Worm (Caenorhabditis elegans): ENCODE results near the gene rmd-3.

The rmd-3 gene

ce11 chrII:11312223-11312622 is 27.2 kb downstream of the rmd-3 start, which contains the start of gene T24F1.7:
Gene T24F1.7 (plus strand): TSS chrII:11312523.
- TF ChIP-seq ahr-1 (tag; optimal IDR thresholded peaks at IDR 0.05) (no peak), unc-86 (tag; optimal IDR thresholded peaks at IDR 0.05) (no peak), hlh-15 (tag; optimal IDR thresholded peaks at IDR 0.05) (no peak), elt-2 (tag; optimal IDR thresholded peaks at IDR 0.05) (no peak), pax-1 (tag; optimal IDR thresholded peaks at IDR 0.05) (no peak), ama-1 (optimal IDR thresholded peaks at IDR 0.05) (no peak), pag-3 (tag; optimal IDR thresholded peaks at IDR 0.05; ENCODE audit: borderline replicate concordance) (no peak)

- no peak for TF ChIP-seq zip-5 (tag; optimal IDR thresholded peaks at IDR 0.05)
- TF ChIP-seq eyg-1 (tag; optimal IDR thresholded peaks at IDR 0.05), result no peak
- TF ChIP-seq ets-4 (tag; optimal IDR thresholded peaks at IDR 0.05), result no peak
- no peak for TF ChIP-seq ceh-14 (tag; optimal IDR thresholded peaks at IDR 0.05)
- no peak for TF ChIP-seq T23F11.4 (GFP tag; optimal IDR thresholded peaks at IDR 0.05)
- TF ChIP-seq hlh-13 (GFP tag; optimal IDR thresholded peaks at IDR 0.05), result no peak
- TF ChIP-seq fkh-10 (GFP tag; optimal IDR thresholded peaks at IDR 0.05), result no peak
- TF ChIP-seq K09A11.1 (tag; optimal IDR thresholded peaks at IDR 0.05; ENCODE audit: insufficient read depth), result no peak
- no peak for TF ChIP-seq hlh-15 (tag; optimal IDR thresholded peaks at IDR 0.05)
- TF ChIP-seq C38D4.7 (GFP tag; optimal IDR thresholded peaks at IDR 0.05), result no peak
- TF ChIP-seq nhr-11 (tag; optimal IDR thresholded peaks at IDR 0.05), result no peak
- TF ChIP-seq unc-55 (GFP tag; optimal IDR thresholded peaks at IDR 0.05), result no peak
- no peak for TF ChIP-seq pha-4 (tag; optimal IDR thresholded peaks at IDR 0.05)
- no peak for TF ChIP-seq ztf-16 (tag; optimal IDR thresholded peaks at IDR 0.05)
- no peak for TF ChIP-seq lim-6 (tag; optimal IDR thresholded peaks at IDR 0.05)
- TF ChIP-seq npax-4 (tag; optimal IDR thresholded peaks at IDR 0.05), result no peak
Observed at ce11 chrII:11307953-11308352, 31.5 kb downstream of the rmd-3 start.

DNA sequence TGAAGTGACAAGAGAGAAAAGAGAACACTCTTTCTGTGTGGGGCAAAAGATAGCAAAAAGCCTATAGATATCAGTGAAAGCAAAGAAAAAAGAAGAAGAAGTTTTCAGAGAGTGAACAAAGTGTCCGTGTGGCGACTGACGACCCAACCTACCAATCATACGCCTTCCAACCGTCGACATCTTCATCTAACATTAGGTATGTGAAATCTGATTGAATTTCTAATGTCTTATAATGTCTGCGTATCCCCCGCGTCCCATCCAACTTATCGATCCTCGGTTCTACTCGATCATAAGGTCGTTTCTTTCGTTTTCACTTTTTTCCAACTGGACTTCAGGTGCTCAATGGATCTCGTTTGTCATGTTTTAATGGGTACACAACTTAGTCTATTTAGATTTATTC is 32.1 kb downstream of the rmd-3 start:
- TF ChIP-seq sox-4 (tag; optimal IDR thresholded peaks at IDR 0.05), result no peak
- no peak for TF ChIP-seq ceh-31 (tag; optimal IDR thresholded peaks at IDR 0.05)
- no peak for TF ChIP-seq fax-1 (tag; optimal IDR thresholded peaks at IDR 0.05)
- TF ChIP-seq nhr-232 (tag; optimal IDR thresholded peaks at IDR 0.05), result no peak
- no peak for TF ChIP-seq pax-1 (tag; optimal IDR thresholded peaks at IDR 0.05)
- TF ChIP-seq Y22D7AL.16 (tag; optimal IDR thresholded peaks at IDR 0.05), result no peak
- no peak for TF ChIP-seq elt-2 (tag; optimal IDR thresholded peaks at IDR 0.05)

DNA sequence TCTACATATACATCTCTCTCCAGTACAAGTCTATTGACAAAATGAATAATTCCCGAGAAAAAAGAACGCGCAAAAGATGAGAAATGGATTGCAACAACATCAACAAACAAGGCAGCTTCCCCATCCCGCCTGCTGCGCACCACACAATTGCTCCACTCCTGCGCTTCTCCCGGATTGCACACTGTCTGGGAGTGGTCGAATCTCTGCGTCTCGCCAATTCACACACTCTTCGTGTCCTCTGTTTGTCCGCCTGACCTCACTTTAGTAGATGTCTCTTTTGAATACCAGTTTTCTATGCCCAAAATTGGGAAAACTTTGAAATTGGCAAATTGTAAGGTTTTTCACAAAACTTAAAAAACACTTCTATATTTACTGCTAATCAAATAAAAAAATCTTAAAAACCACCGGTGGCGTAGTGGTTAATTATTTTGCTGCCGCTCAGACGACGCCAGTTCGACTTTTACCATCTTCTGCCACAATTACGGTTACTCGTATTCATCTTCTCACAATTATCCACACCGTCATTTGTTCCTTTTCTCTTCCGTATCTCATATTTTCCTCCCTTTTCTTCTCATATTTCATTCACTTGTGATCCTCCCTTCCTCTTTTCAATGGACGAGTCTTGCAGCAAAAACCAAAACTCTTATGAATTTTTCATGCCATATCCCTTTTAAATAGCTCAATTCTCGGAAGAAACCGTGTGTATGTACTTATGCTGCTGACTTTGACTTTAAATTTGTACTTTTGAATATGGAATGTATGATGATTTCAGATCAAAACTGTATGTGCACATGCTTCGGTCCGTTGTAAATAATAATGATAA is 33.6 kb downstream of the rmd-3 start, which contains the start of gene rsf-1:
Gene rsf-1, plus strand, starts transcription at position 773 of the 823 bp plus-strand sequence.
- TF ChIP-seq tbx-7 (tag; optimal IDR thresholded peaks at IDR 0.05), result no peak
- TF ChIP-seq unc-3 (GFP tag; conservative IDR thresholded peaks at IDR 0.05), result no peak
- TF ChIP-seq unc-3 (tag; optimal IDR thresholded peaks at IDR 0.05), result no peak
- peak; percentile 37 for TF ChIP-seq tbx-2 (tag; optimal IDR thresholded peaks at IDR 0.05)
- no peak for TF ChIP-seq eyg-1 (tag; optimal IDR thresholded peaks at IDR 0.05)
- TF ChIP-seq hlh-8 (tag; optimal IDR thresholded peaks at IDR 0.05), result no peak
- TF ChIP-seq ceh-22 (tag; optimal IDR thresholded peaks at IDR 0.05), result no peak
- TF ChIP-seq che-1 (tag; optimal IDR thresholded peaks at IDR 0.05), result no peak
- TF ChIP-seq pros-1 (tag; optimal IDR thresholded peaks at IDR 0.05), result no peak
- no peak for TF ChIP-seq Y22D7AL.16 (tag; optimal IDR thresholded peaks at IDR 0.05)
- no peak for TF ChIP-seq sox-4 (tag; optimal IDR thresholded peaks at IDR 0.05)
- no peak for TF ChIP-seq ceh-6 (GFP tag; optimal IDR thresholded peaks at IDR 0.05)
- TF ChIP-seq hlh-15 (tag; optimal IDR thresholded peaks at IDR 0.05), result no peak
- no peak for TF ChIP-seq ref-2 (tag; optimal IDR thresholded peaks at IDR 0.05)
- TF ChIP-seq nfya-1 (tag; optimal IDR thresholded peaks at IDR 0.05), result peak; percentile 35
- TF ChIP-seq sdc-2 (tag; optimal IDR thresholded peaks at IDR 0.05), result no peak
- TF ChIP-seq syd-9 (tag; optimal IDR thresholded peaks at IDR 0.05), result no peak
- no peak for TF ChIP-seq ceh-24 (tag; optimal IDR thresholded peaks at IDR 0.05)
- TF ChIP-seq ahr-1 (tag; optimal IDR thresholded peaks at IDR 0.05), result no peak
- TF ChIP-seq mec-3 (tag; optimal IDR thresholded peaks at IDR 0.05; ENCODE audit: borderline replicate concordance), result no peak
- TF ChIP-seq ceh-14 (tag; optimal IDR thresholded peaks at IDR 0.05), result no peak
- TF ChIP-seq npax-4 (tag; optimal IDR thresholded peaks at IDR 0.05), result no peak
- peak; percentile 7 for TF ChIP-seq hlh-30 (tag; optimal IDR thresholded peaks at IDR 0.05; ENCODE audit: insufficient read depth)
- no peak for TF ChIP-seq elt-2 (tag; optimal IDR thresholded peaks at IDR 0.05)
- no peak for TF ChIP-seq pag-3 (tag; optimal IDR thresholded peaks at IDR 0.05; ENCODE audit: borderline replicate concordance)
- TF ChIP-seq ceh-34 (tag; optimal IDR thresholded peaks at IDR 0.05), result peak; percentile 52
- peak; percentile 21 for TF ChIP-seq ceh-18 (tag; optimal IDR thresholded peaks at IDR 0.05)
- TF ChIP-seq unc-55 (GFP tag; optimal IDR thresholded peaks at IDR 0.05), result no peak
- no peak for TF ChIP-seq pqm-1 (tag; optimal IDR thresholded peaks at IDR 0.05)
- no peak for TF ChIP-seq T23F11.4 (GFP tag; optimal IDR thresholded peaks at IDR 0.05)

Measured in whole organism, late embryonic.